Fruit fly (Drosophila melanogaster): ENCODE measurements around the gene PVRAP.

The PVRAP gene

dm6 chr3L:5974575-5975421, 22.2 kb upstream of the PVRAP start:
- no peak for TF ChIP-seq CG7101 (tag; optimal IDR thresholded peaks at IDR 0.05)
- TF ChIP-seq toe (GFP tag; optimal IDR thresholded peaks at IDR 0.05): no peak
- no peak for TF ChIP-seq bab1 (GFP tag; optimal IDR thresholded peaks at IDR 0.05)
- TF ChIP-seq CG33017 (tag; optimal IDR thresholded peaks at IDR 0.05): no peak
- TF ChIP-seq cnc (optimal IDR thresholded peaks at IDR 0.05): no peak
- no peak for TF ChIP-seq tj (GFP tag; optimal IDR thresholded peaks at IDR 0.05)
- no peak for TF ChIP-seq kay (GFP tag; ENCODE audit: borderline replicate concordance)
- TF ChIP-seq CG1620 (GFP tag; optimal IDR thresholded peaks at IDR 0.05): no peak
- no peak for TF ChIP-seq Hr96 (GFP tag; optimal IDR thresholded peaks at IDR 0.05)
- no peak for TF ChIP-seq ovo (GFP tag; optimal IDR thresholded peaks at IDR 0.05)

DNA sequence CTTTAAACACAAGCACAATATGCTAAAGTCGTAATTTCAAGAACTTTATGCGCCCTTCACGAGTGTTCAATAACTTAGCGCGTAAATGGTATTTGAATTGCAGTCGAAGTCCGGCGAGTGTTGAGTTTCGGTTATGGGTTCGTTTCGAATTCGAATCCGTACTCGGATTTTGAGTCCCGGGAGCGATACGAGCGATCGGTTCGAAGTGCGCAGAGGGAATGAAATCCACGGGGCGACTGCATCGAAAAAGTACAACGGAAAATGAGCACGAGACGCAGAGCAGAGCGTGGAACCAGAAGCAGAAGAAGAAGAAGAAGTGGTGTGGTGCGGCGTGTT, 21.3 kb upstream of the PVRAP start, which contains the start of gene CG10479:
CG10479 (minus strand) TSS at position 223 of the 336 bp plus-strand sequence.
- no peak for TF ChIP-seq CG7045 (GFP tag; optimal IDR thresholded peaks at IDR 0.05)
- TF ChIP-seq CG7101 (tag; optimal IDR thresholded peaks at IDR 0.05): no peak
- TF ChIP-seq CG14711 (tag; optimal IDR thresholded peaks at IDR 0.05): no peak
- TF ChIP-seq pad (GFP tag; optimal IDR thresholded peaks at IDR 0.05): no peak
- peak; percentile 97 for TF ChIP-seq CG12768 (GFP tag; optimal IDR thresholded peaks at IDR 0.05)
- no peak for TF ChIP-seq CG11617 (GFP tag; optimal IDR thresholded peaks at IDR 0.05)
- TF ChIP-seq toe (GFP tag; optimal IDR thresholded peaks at IDR 0.05): peak; percentile 64
- peak; percentile 44 for TF ChIP-seq CG33017 (tag; optimal IDR thresholded peaks at IDR 0.05)
- TF ChIP-seq Mnt (GFP tag; optimal IDR thresholded peaks at IDR 0.05): no peak
- TF ChIP-seq tj (GFP tag; optimal IDR thresholded peaks at IDR 0.05): peak; percentile 4
- TF ChIP-seq CG5204 (GFP tag; optimal IDR thresholded peaks at IDR 0.05): peak; percentile 17
- TF ChIP-seq cic (GFP tag; optimal IDR thresholded peaks at IDR 0.05): no peak
- TF ChIP-seq Clk (GFP tag; optimal IDR thresholded peaks at IDR 0.05): no peak
- no peak for TF ChIP-seq bab1 (GFP tag; optimal IDR thresholded peaks at IDR 0.05)
- TF ChIP-seq Crg-1 (GFP tag; optimal IDR thresholded peaks at IDR 0.05): no peak
- no peak for TF ChIP-seq CG1620 (GFP tag; optimal IDR thresholded peaks at IDR 0.05)
- TF ChIP-seq ovo (GFP tag; optimal IDR thresholded peaks at IDR 0.05): no peak
- TF ChIP-seq cnc (optimal IDR thresholded peaks at IDR 0.05): no peak
- TF ChIP-seq Hr96 (GFP tag; optimal IDR thresholded peaks at IDR 0.05): peak; percentile 54
- TF ChIP-seq kay (GFP tag; ENCODE audit: borderline replicate concordance): peak; percentile 65

dm6 chr3L:5976121-5976906, 20.7 kb upstream of the PVRAP start:
- TF ChIP-seq Clk (GFP tag; optimal IDR thresholded peaks at IDR 0.05) (no peak), CG5204 (GFP tag; optimal IDR thresholded peaks at IDR 0.05) (no peak), cnc (optimal IDR thresholded peaks at IDR 0.05) (no peak), ovo (GFP tag; optimal IDR thresholded peaks at IDR 0.05) (peak; percentile 16), CG14711 (tag; optimal IDR thresholded peaks at IDR 0.05) (no peak), bab1 (GFP tag; optimal IDR thresholded peaks at IDR 0.05) (peak; percentile 25), CG12768 (GFP tag; optimal IDR thresholded peaks at IDR 0.05) (peak; percentile 48)

- TF ChIP-seq CG33017 (tag; optimal IDR thresholded peaks at IDR 0.05) (no peak), Clk (GFP tag; optimal IDR thresholded peaks at IDR 0.05) (no peak), CG11617 (GFP tag; optimal IDR thresholded peaks at IDR 0.05) (no peak), Crg-1 (GFP tag; optimal IDR thresholded peaks at IDR 0.05) (no peak), CG7101 (tag; optimal IDR thresholded peaks at IDR 0.05) (no peak), CG12768 (GFP tag; optimal IDR thresholded peaks at IDR 0.05) (no peak), Hr96 (GFP tag; optimal IDR thresholded peaks at IDR 0.05) (no peak), ovo (GFP tag; optimal IDR thresholded peaks at IDR 0.05) (no peak)
Measured at dm6 chr3L:5979460-5979859, 17.5 kb upstream of the PVRAP start.

DNA sequence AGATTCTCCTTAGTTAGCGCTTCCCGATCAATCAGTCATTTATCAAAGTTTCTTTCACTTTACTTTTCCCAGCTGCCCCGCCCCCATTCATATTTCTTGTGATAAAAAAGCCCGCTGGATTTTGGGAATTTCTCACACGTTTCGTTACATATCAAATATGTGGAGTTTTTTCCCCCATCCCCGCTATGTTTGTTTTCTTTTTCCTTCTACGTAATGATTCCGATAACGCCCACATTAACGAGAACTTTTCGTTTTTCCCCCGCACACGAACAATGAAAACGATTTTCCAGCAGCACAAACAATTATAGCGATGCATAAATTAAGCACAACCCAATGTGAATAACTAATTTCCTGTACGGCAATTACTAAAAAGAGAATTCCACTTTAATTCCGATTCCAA, 16.9 kb upstream of the PVRAP start:
- no peak for TF ChIP-seq kay (GFP tag; ENCODE audit: borderline replicate concordance)
- no peak for TF ChIP-seq Mnt (GFP tag; optimal IDR thresholded peaks at IDR 0.05)
- TF ChIP-seq CG33017 (tag; optimal IDR thresholded peaks at IDR 0.05): no peak
- no peak for TF ChIP-seq tj (GFP tag; optimal IDR thresholded peaks at IDR 0.05)
- TF ChIP-seq CG5204 (GFP tag; optimal IDR thresholded peaks at IDR 0.05): no peak
- no peak for TF ChIP-seq CG7045 (GFP tag; optimal IDR thresholded peaks at IDR 0.05)
- TF ChIP-seq CG14711 (tag; optimal IDR thresholded peaks at IDR 0.05): no peak
- TF ChIP-seq pad (GFP tag; optimal IDR thresholded peaks at IDR 0.05): no peak
- TF ChIP-seq ovo (GFP tag; optimal IDR thresholded peaks at IDR 0.05): no peak
- no peak for TF ChIP-seq Clk (GFP tag; optimal IDR thresholded peaks at IDR 0.05)
- no peak for TF ChIP-seq bab1 (GFP tag; optimal IDR thresholded peaks at IDR 0.05)
- TF ChIP-seq cnc (optimal IDR thresholded peaks at IDR 0.05): no peak

- TF ChIP-seq bab1 (GFP tag; optimal IDR thresholded peaks at IDR 0.05): no peak
- no peak for TF ChIP-seq CG7045 (GFP tag; optimal IDR thresholded peaks at IDR 0.05)
- TF ChIP-seq cic (GFP tag; optimal IDR thresholded peaks at IDR 0.05): no peak
- TF ChIP-seq ovo (GFP tag; optimal IDR thresholded peaks at IDR 0.05): no peak
- TF ChIP-seq tj (GFP tag; optimal IDR thresholded peaks at IDR 0.05): no peak
- TF ChIP-seq CG11617 (GFP tag; optimal IDR thresholded peaks at IDR 0.05): no peak
Measured at dm6 chr3L:5980552-5981351, 16.3 kb upstream of the PVRAP start.
